4 worm cellular contexts compared by ENCODE assay signal in genomic region chrX:8156502-8156901, ce11.
TF ChIP-seq lines count a peak whose summit lies in the region.

No protein-coding gene starts in this region.

TF ChIP-seq in whole organism, L1 larva, 84 proteins besides CTCF, POLR2A, EP300 and RAD21 (continued from another document and continues in another):
- TF ChIP-seq lsy-2 (tag; optimal IDR thresholded peaks at IDR 0.05; lab: Kevin White, UChicago) (peak in 1 of 2 experiments; percentile 3), dsc-1 (tag; optimal IDR thresholded peaks at IDR 0.05; lab: Kevin White, UChicago) (peak; percentile 51), fos-1 (tag; optimal IDR thresholded peaks at IDR 0.05; lab: Kevin White, UChicago) (no peak), swsn-7 (tag; optimal IDR thresholded peaks at IDR 0.05; lab: Kevin White, UChicago) (peak; percentile 30), irx-1 (tag; optimal IDR thresholded peaks at IDR 0.05; lab: Kevin White, UChicago) (no peak), tlp-1 (tag; optimal IDR thresholded peaks at IDR 0.05; lab: Kevin White, UChicago) (no peak), C16A3.4 (tag; optimal IDR thresholded peaks at IDR 0.05; lab: Kevin White, UChicago) (peak; percentile 62), skn-1 (tag; optimal IDR thresholded peaks at IDR 0.05; lab: Kevin White, UChicago) (peak; percentile 3), nhr-84 (tag; optimal IDR thresholded peaks at IDR 0.05; lab: Kevin White, UChicago) (no peak), nhr-19 (GFP tag; conservative IDR thresholded peaks at IDR 0.05; lab: Robert Waterston, UW) (peak; percentile 56), zip-4 (GFP tag; optimal IDR thresholded peaks at IDR 0.05; lab: Kevin White, UChicago) (no peak), ceh-63 (GFP tag; optimal IDR thresholded peaks at IDR 0.05; lab: Kevin White, UChicago) (no peak), lin-14 (GFP tag; optimal IDR thresholded peaks at IDR 0.05; lab: Kevin White, UChicago) (peak; percentile 42), Y116A8C.19 (tag; optimal IDR thresholded peaks at IDR 0.05; lab: Kevin White, UChicago; ENCODE audit: borderline replicate concordance) (no peak), nhr-85 (tag; lab: Kevin White, UChicago) (peak; percentile 73), sptf-1 (tag; optimal IDR thresholded peaks at IDR 0.05; lab: Kevin White, UChicago) (no peak), mep-1 (tag; optimal IDR thresholded peaks at IDR 0.05; lab: Kevin White, UChicago) (peak; percentile 56), ceh-90 (tag; optimal IDR thresholded peaks at IDR 0.05; lab: Kevin White, UChicago) (no peak), unc-130 (tag; optimal IDR thresholded peaks at IDR 0.05; lab: Kevin White, UChicago) (no peak), grh-1 (GFP tag; IDR thresholded peaks at IDR 0.05; lab: Robert Waterston, UW) (no peak), ceh-82 (tag; optimal IDR thresholded peaks at IDR 0.05; lab: Kevin White, UChicago) (peak in 2 of 3 experiments; percentile 6 to 24), lin-39 (tag; optimal IDR thresholded peaks at IDR 0.05; lab: Kevin White, UChicago) (no peak), zag-1 (tag; optimal IDR thresholded peaks at IDR 0.05; lab: Kevin White, UChicago) (no peak), ama-1 (optimal IDR thresholded peaks at IDR 0.05; lab: Kevin White, UChicago) (no peak), elt-3 (tag; optimal IDR thresholded peaks at IDR 0.05; lab: Kevin White, UChicago) (peak in 1 of 6 experiments; percentile 20), rnt-1 (tag; optimal IDR thresholded peaks at IDR 0.05; lab: Kevin White, UChicago) (peak; percentile 32), snu-23 (GFP tag; optimal IDR thresholded peaks at IDR 0.05; lab: Kevin White, UChicago) (peak; percentile 64), nhr-71 (tag; optimal IDR thresholded peaks at IDR 0.05; lab: Kevin White, UChicago) (peak; percentile 51), mdl-1 (tag; optimal IDR thresholded peaks at IDR 0.05; lab: Kevin White, UChicago) (peak in 1 of 2 experiments; percentile 50), fkh-4 (tag; optimal IDR thresholded peaks at IDR 0.05; lab: Kevin White, UChicago; ENCODE audit: borderline replicate concordance) (no peak), nhr-237 (tag; optimal IDR thresholded peaks at IDR 0.05; lab: Kevin White, UChicago) (no peak), ets-5 (GFP tag; IDR thresholded peaks at IDR 0.05; lab: Robert Waterston, UW) (no peak), isw-1 (GFP tag; IDR thresholded peaks at IDR 0.05; lab: Robert Waterston, UW) (no peak)

TF ChIP-seq in whole organism, L2 larva, 48 proteins besides CTCF, POLR2A, EP300 and RAD21 (continued from another document):
- no peak for TF ChIP-seq R02D3.7 (tag; optimal IDR thresholded peaks at IDR 0.05; lab: Kevin White, UChicago)
- TF ChIP-seq lsy-2 (tag; optimal IDR thresholded peaks at IDR 0.05; lab: Kevin White, UChicago): peak in 1 of 2 experiments; percentile 32
- no peak for TF ChIP-seq lin-11 (tag; optimal IDR thresholded peaks at IDR 0.05; lab: Kevin White, UChicago)
- TF ChIP-seq fos-1 (tag; optimal IDR thresholded peaks at IDR 0.05; lab: Kevin White, UChicago): peak; percentile 38
- peak; percentile 50 for TF ChIP-seq crh-2 (tag; optimal IDR thresholded peaks at IDR 0.05; lab: Kevin White, UChicago)
- TF ChIP-seq blmp-1 (tag; optimal IDR thresholded peaks at IDR 0.05; lab: Kevin White, UChicago; ENCODE audit: insufficient read depth): no peak
- TF ChIP-seq F13H6.1 (tag; optimal IDR thresholded peaks at IDR 0.05; lab: Kevin White, UChicago): peak; percentile 15

TF ChIP-seq in whole organism, L4 larva, 104 proteins besides CTCF, POLR2A, EP300 and RAD21 (continued from another document and continues in another):
- TF ChIP-seq spr-3 (GFP tag; optimal IDR thresholded peaks at IDR 0.05; lab: Kevin White, UChicago) (no peak), lsy-2 (tag; optimal IDR thresholded peaks at IDR 0.05; lab: Kevin White, UChicago) (peak in 1 of 2 experiments; percentile 53), hlh-11 (tag; optimal IDR thresholded peaks at IDR 0.05; lab: Kevin White, UChicago) (peak; percentile 32), lin-29 (GFP tag; IDR thresholded peaks at IDR 0.05; lab: Robert Waterston, UW) (0 out of 2 replicates have a peak, but pooled peaks have one; percentile 17), nhr-28 (tag; optimal IDR thresholded peaks at IDR 0.05; lab: Kevin White, UChicago) (peak; percentile 21), daf-19 (GFP tag; conservative IDR thresholded peaks at IDR 0.05; lab: Robert Waterston, UW) (no peak), mxl-3 (GFP tag; optimal IDR thresholded peaks at IDR 0.05; lab: Kevin White, UChicago) (no peak), Y75B8A.6 (GFP tag; IDR thresholded peaks at IDR 0.05; lab: Robert Waterston, UW) (0 out of 2 replicates have a peak, but pooled peaks have one; percentile 35), ctbp-1 (GFP tag; IDR thresholded peaks at IDR 0.05; lab: Robert Waterston, UW) (0 out of 2 replicates have a peak, but pooled peaks have one; percentile 25), nhr-42 (GFP tag; IDR thresholded peaks at IDR 0.05; lab: Robert Waterston, UW) (0 out of 2 replicates have a peak, but pooled peaks have one; percentile 8), zag-1 (tag; optimal IDR thresholded peaks at IDR 0.05; lab: Kevin White, UChicago) (no peak), mes-2 (tag; optimal IDR thresholded peaks at IDR 0.05; lab: Kevin White, UChicago; ENCODE audit: poor library complexity, severe bottlenecking) (peak; percentile 72), snpc-4 (tag; optimal IDR thresholded peaks at IDR 0.05; lab: Kevin White, UChicago) (no peak), zip-11 (GFP tag; IDR thresholded peaks at IDR 0.05; lab: Robert Waterston, UW) (no peak), dve-1 (tag; optimal IDR thresholded peaks at IDR 0.05; lab: Kevin White, UChicago; ENCODE audit: insufficient read depth) (peak; percentile 65), lim-7 (GFP tag; IDR thresholded peaks at IDR 0.05; lab: Robert Waterston, UW) (peak; percentile 83), mxl-2 (GFP tag; conservative IDR thresholded peaks at IDR 0.05; lab: Robert Waterston, UW) (no peak), arid-1 (GFP tag; conservative IDR thresholded peaks at IDR 0.05; lab: Robert Waterston, UW) (peak; percentile 57; the same call in 1 of the 2 replicates), unc-62 (GFP tag; optimal IDR thresholded peaks at IDR 0.05 in 1 of 2; lab: Kevin White, UChicago) (no peak), unc-62 (tag; optimal IDR thresholded peaks at IDR 0.05; lab: Kevin White, UChicago) (no peak), F37D6.2 (tag; optimal IDR thresholded peaks at IDR 0.05; lab: Kevin White, UChicago) (no peak), T26A8.4 (GFP tag; IDR thresholded peaks at IDR 0.05; lab: Robert Waterston, UW) (peak; percentile 22; the same call in 1 of the 2 replicates), ama-1 (optimal IDR thresholded peaks at IDR 0.05; lab: Kevin White, UChicago) (no peak), F26F4.8 (GFP tag; conservative IDR thresholded peaks at IDR 0.05; lab: Robert Waterston, UW) (0 out of 2 replicates have a peak, but pooled peaks have one; percentile 61), hmg-1.1 (GFP tag; IDR thresholded peaks at IDR 0.05; lab: Robert Waterston, UW) (peak; percentile 7), vab-7 (GFP tag; IDR thresholded peaks at IDR 0.05; lab: Robert Waterston, UW) (peak; percentile 72), pha-4 (GFP tag; IDR thresholded peaks at IDR 0.05; lab: Robert Waterston, UW) (peak; percentile 71; the same call in 1 of the 2 replicates), pha-4 (tag; optimal IDR thresholded peaks at IDR 0.05; lab: Kevin White, UChicago) (no peak), madf-5 (GFP tag; IDR thresholded peaks at IDR 0.05; lab: Robert Waterston, UW) (0 out of 4 replicates have a peak, but pooled peaks of 1 of the 2 experiments have one; percentile 25), Y48G9A.11 (GFP tag; IDR thresholded peaks at IDR 0.05; lab: Robert Waterston, UW) (peak; percentile 50; the same call in 1 of the 2 replicates), madf-9 (GFP tag; conservative IDR thresholded peaks at IDR 0.05; lab: Robert Waterston, UW) (peak; percentile 35; the same call in 1 of the 2 replicates), nhr-76 (tag; optimal IDR thresholded peaks at IDR 0.05; lab: Kevin White, UChicago) (no peak), hlh-30 (tag; optimal IDR thresholded peaks at IDR 0.05; lab: Kevin White, UChicago; ENCODE audit: insufficient read depth) (peak; percentile 50), ces-1 (GFP tag; optimal IDR thresholded peaks at IDR 0.05; lab: Kevin White, UChicago) (no peak), gei-8 (GFP tag; optimal IDR thresholded peaks at IDR 0.05; lab: Kevin White, UChicago) (no peak), ceh-44 (GFP tag; IDR thresholded peaks at IDR 0.05; lab: Robert Waterston, UW) (peak; percentile 63; the same call in 1 of the 2 replicates), tag-97 (GFP tag; IDR thresholded peaks at IDR 0.05; lab: Robert Waterston, UW) (no peak), rbr-2 (tag; optimal IDR thresholded peaks at IDR 0.05; lab: Kevin White, UChicago) (no peak), Y105C5A.15 (GFP tag; IDR thresholded peaks at IDR 0.05; lab: Robert Waterston, UW) (0 out of 2 replicates have a peak, but pooled peaks have one; percentile 65), aha-1 (tag; lab: Kevin White, UChicago) (peak; percentile 2), ceh-32 (tag; optimal IDR thresholded peaks at IDR 0.05; lab: Kevin White, UChicago; ENCODE audit: poor library complexity) (no peak), aly-2 (tag; optimal IDR thresholded peaks at IDR 0.05; lab: Kevin White, UChicago) (no peak), snpc-1.2 (GFP tag; IDR thresholded peaks at IDR 0.05; lab: Robert Waterston, UW) (peak; percentile 73), lin-39 (tag; optimal IDR thresholded peaks at IDR 0.05; lab: Kevin White, UChicago) (no peak), dmd-6 (GFP tag; IDR thresholded peaks at IDR 0.05; lab: Robert Waterston, UW) (peak; percentile 65)

TF ChIP-seq in whole organism, young adult, 124 proteins besides CTCF, POLR2A, EP300 and RAD21 (continued from another document):
- TF ChIP-seq him-1 (tag; optimal IDR thresholded peaks at IDR 0.05; lab: Kevin White, UChicago): peak; percentile 68
- TF ChIP-seq nfya-1 (tag; optimal IDR thresholded peaks at IDR 0.05; lab: Kevin White, UChicago; ENCODE audit: borderline replicate concordance, insufficient read depth): no peak
- no peak for TF ChIP-seq mes-4 (tag; optimal IDR thresholded peaks at IDR 0.05; lab: Kevin White, UChicago)
- no peak for TF ChIP-seq snpc-1.3 (tag; optimal IDR thresholded peaks at IDR 0.05; lab: Kevin White, UChicago; ENCODE audit: insufficient read depth)
- TF ChIP-seq madf-8 (GFP tag; conservative IDR thresholded peaks at IDR 0.05; lab: Robert Waterston, UW): no peak
- TF ChIP-seq ztf-28 (GFP tag; IDR thresholded peaks at IDR 0.05; lab: Robert Waterston, UW): no peak
- peak in 1 of 2 experiments; percentile 2 for TF ChIP-seq rec-8 (tag; optimal IDR thresholded peaks at IDR 0.05; lab: Kevin White, UChicago)
- no peak for TF ChIP-seq C06A6.2 (GFP tag; conservative IDR thresholded peaks at IDR 0.05; lab: Robert Waterston, UW)
- TF ChIP-seq pbrm-1 (GFP tag; IDR thresholded peaks at IDR 0.05; lab: Robert Waterston, UW): peak; percentile 85
- TF ChIP-seq gei-17 (GFP tag; optimal IDR thresholded peaks at IDR 0.05; lab: Kevin White, UChicago): no peak
- no peak for TF ChIP-seq lin-35 (GFP tag; optimal IDR thresholded peaks at IDR 0.05; lab: Kevin White, UChicago)
- no peak for TF ChIP-seq tbx-9 (tag; optimal IDR thresholded peaks at IDR 0.05; lab: Kevin White, UChicago; ENCODE audit: borderline replicate concordance)
- TF ChIP-seq F57A8.1 (GFP tag; optimal IDR thresholded peaks at IDR 0.05; lab: Kevin White, UChicago): no peak
- TF ChIP-seq Y95B8A.8 (GFP tag; IDR thresholded peaks at IDR 0.05; lab: Robert Waterston, UW): no peak
- no peak for TF ChIP-seq C17E4.6 (GFP tag; IDR thresholded peaks at IDR 0.05; lab: Robert Waterston, UW)
- peak; percentile 78 for TF ChIP-seq snpc-3.4 (tag; optimal IDR thresholded peaks at IDR 0.05; lab: Kevin White, UChicago)
- no peak for TF ChIP-seq mel-28 (tag; optimal IDR thresholded peaks at IDR 0.05; lab: Kevin White, UChicago; ENCODE audit: borderline replicate concordance)
- 0 out of 2 replicates have a peak, but pooled peaks have one; percentile 36 for TF ChIP-seq F37B4.10 (GFP tag; IDR thresholded peaks at IDR 0.05; lab: Robert Waterston, UW)
- peak; percentile 61 for TF ChIP-seq rcor-1 (GFP tag; IDR thresholded peaks at IDR 0.05; lab: Robert Waterston, UW)
- no peak for TF ChIP-seq F39B2.1 (GFP tag; IDR thresholded peaks at IDR 0.05; lab: Robert Waterston, UW)
- TF ChIP-seq attf-5 (GFP tag; optimal IDR thresholded peaks at IDR 0.05; lab: Kevin White, UChicago): no peak
- TF ChIP-seq lag-1 (GFP tag; IDR thresholded peaks at IDR 0.05; lab: Robert Waterston, UW): no peak
- 0 out of 2 replicates have a peak, but pooled peaks have one; percentile 30 for TF ChIP-seq ztf-25 (GFP tag; IDR thresholded peaks at IDR 0.05; lab: Robert Waterston, UW)
- peak; percentile 92 for TF ChIP-seq tbp1 (GFP tag; optimal IDR thresholded peaks at IDR 0.05; lab: Kevin White, UChicago)
- TF ChIP-seq Y79H2A.3 (GFP tag; conservative IDR thresholded peaks at IDR 0.05; lab: Robert Waterston, UW): no peak
- no peak for TF ChIP-seq lsl-1 (GFP tag; optimal IDR thresholded peaks at IDR 0.05; lab: Kevin White, UChicago)
- TF ChIP-seq mcd-1 (GFP tag; IDR thresholded peaks at IDR 0.05; lab: Robert Waterston, UW): peak; percentile 23; the same call in 1 of the 2 replicates
- no peak for TF ChIP-seq hsf-1 (GFP tag; IDR thresholded peaks at IDR 0.05; lab: Robert Waterston, UW)
- TF ChIP-seq ama-1 (optimal IDR thresholded peaks at IDR 0.05; lab: Kevin White, UChicago): no peak
- peak; percentile 38 for TF ChIP-seq ama-1 (GFP tag; optimal IDR thresholded peaks at IDR 0.05; lab: Kevin White, UChicago)
- TF ChIP-seq cebp-2 (GFP tag; IDR thresholded peaks at IDR 0.05; lab: Robert Waterston, UW): no peak
- no peak for TF ChIP-seq nhr-27 (tag; optimal IDR thresholded peaks at IDR 0.05; lab: Kevin White, UChicago)
- no peak for TF ChIP-seq lin-40 (tag; optimal IDR thresholded peaks at IDR 0.05; lab: Kevin White, UChicago)
- peak; percentile 86 for TF ChIP-seq B0261.1 (tag; optimal IDR thresholded peaks at IDR 0.05; lab: Kevin White, UChicago)
- peak; percentile 75; the same call in 1 of the 2 replicates for TF ChIP-seq Y56A3A.18 (GFP tag; IDR thresholded peaks at IDR 0.05; lab: Robert Waterston, UW)
- TF ChIP-seq lin-54 (GFP tag; optimal IDR thresholded peaks at IDR 0.05; lab: Kevin White, UChicago): peak; percentile 23
- peak; percentile 62 for TF ChIP-seq rpc-1 (optimal IDR thresholded peaks at IDR 0.05; lab: Kevin White, UChicago)
- peak; percentile 83 for TF ChIP-seq rpc-1 (tag; optimal IDR thresholded peaks at IDR 0.05; lab: Kevin White, UChicago)
- TF ChIP-seq akir-1 (GFP tag; optimal IDR thresholded peaks at IDR 0.05; lab: Kevin White, UChicago): no peak
- no peak for TF ChIP-seq F23B12.7 (tag; optimal IDR thresholded peaks at IDR 0.05; lab: Kevin White, UChicago; ENCODE audit: insufficient read depth)
- TF ChIP-seq zim-3 (tag; optimal IDR thresholded peaks at IDR 0.05; lab: Kevin White, UChicago): no peak
- no peak for TF ChIP-seq B0336.3 (GFP tag; IDR thresholded peaks at IDR 0.05; lab: Robert Waterston, UW)
- TF ChIP-seq dox-1 (GFP tag; IDR thresholded peaks at IDR 0.05; lab: Robert Waterston, UW): no peak
- no peak for TF ChIP-seq unc-130 (GFP tag; optimal IDR thresholded peaks at IDR 0.05; lab: Kevin White, UChicago)
- TF ChIP-seq unc-62 (GFP tag; optimal IDR thresholded peaks at IDR 0.05; lab: Kevin White, UChicago): no peak
- TF ChIP-seq lin-26 (GFP tag; IDR thresholded peaks at IDR 0.05; lab: Robert Waterston, UW): peak; percentile 78
- TF ChIP-seq egl-18 (GFP tag; IDR thresholded peaks at IDR 0.05; lab: Robert Waterston, UW): no peak
- TF ChIP-seq athp-1 (tag; optimal IDR thresholded peaks at IDR 0.05; lab: Kevin White, UChicago): no peak
- no peak for TF ChIP-seq F22D6.2 (tag; optimal IDR thresholded peaks at IDR 0.05; lab: Kevin White, UChicago)
- TF ChIP-seq B0019.2 (GFP tag; conservative IDR thresholded peaks at IDR 0.05; lab: Robert Waterston, UW): no peak
- peak; percentile 80 for TF ChIP-seq D2030.7 (GFP tag; IDR thresholded peaks at IDR 0.05; lab: Robert Waterston, UW)
- TF ChIP-seq T26A5.8 (tag; optimal IDR thresholded peaks at IDR 0.05; lab: Kevin White, UChicago): no peak
- TF ChIP-seq nhr-80 (tag; optimal IDR thresholded peaks at IDR 0.05; lab: Kevin White, UChicago): no peak
- no peak for TF ChIP-seq fkh-3 (tag; optimal IDR thresholded peaks at IDR 0.05; lab: Kevin White, UChicago)
- no peak for TF ChIP-seq bed-2 (GFP tag; IDR thresholded peaks at IDR 0.05; lab: Robert Waterston, UW)
